Worm (Caenorhabditis elegans) whole organism, L2 larva: ENCODE results near the gene smcr-8.

Experiments
- R02D3.7 ChIP-seq: fragments of 150-350 bp; optimal IDR thresholded peaks from 2 replicates; lab custom pipeline; 2014; ENCODE audit warnings: missing biosample characterization, missing genetic modification characterization
- ZK546.5 ChIP-seq: sonication (generic microtip); optimal IDR thresholded peaks from 2 replicates; lab custom pipeline; 2017; ENCODE audit warnings: missing biosample characterization, missing genetic modification characterization
- snpc-4 ChIP-seq: fragments of 150-350 bp; optimal IDR thresholded peaks from 2 replicates; lab custom pipeline; 2014; ENCODE audit warnings: missing biosample characterization, missing genetic modification characterization

- TF ChIP-seq ZK546.5 (tag; lab: Kevin White, UChicago) (no peak), snpc-4 (no peak), R02D3.7 (tag; lab: Kevin White, UChicago) (no peak)
Observed at ce11 chrIII:5027219-5027618, 28.0 kb downstream of the smcr-8 start.
